4 worm cellular contexts compared by ENCODE assay signal in the genomic region with DNA sequence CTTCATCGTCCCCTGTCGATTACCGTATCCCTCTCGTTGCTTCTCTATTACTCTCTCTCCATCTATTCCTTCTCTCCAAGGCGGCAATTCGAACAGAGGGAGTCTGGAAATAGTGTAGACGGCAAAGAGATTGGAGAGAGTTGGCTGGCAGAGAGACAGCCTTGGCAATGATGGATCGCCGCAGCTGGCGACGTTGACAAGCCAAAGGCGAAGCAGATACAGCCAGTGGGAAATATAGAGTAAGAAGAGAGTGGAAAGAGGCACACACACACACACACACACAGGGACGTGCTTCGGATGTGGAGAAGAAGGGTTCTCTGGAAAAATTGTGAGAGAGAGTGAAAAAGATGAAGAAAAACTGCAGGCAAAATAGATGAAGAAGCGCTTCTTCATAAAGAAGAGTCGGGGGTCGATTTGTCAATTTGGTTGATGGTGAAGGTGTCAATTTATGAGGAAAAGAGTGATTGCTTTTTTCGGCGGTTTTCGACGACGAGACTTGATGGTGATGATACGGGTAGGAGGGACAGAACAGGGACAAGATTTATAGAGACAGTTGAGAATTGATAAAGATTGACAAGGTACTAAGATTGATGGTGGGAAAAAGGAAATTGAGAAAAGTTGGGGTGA.
TF ChIP-seq lines count a peak whose summit lies in the region.

No protein-coding gene starts in this region.

TF ChIP-seq in whole organism, L2 larva, 48 proteins besides CTCF, POLR2A, EP300 and RAD21 (continues in another document):
- TF ChIP-seq nhr-237 (tag; optimal IDR thresholded peaks at IDR 0.05; lab: Kevin White, UChicago) (no peak), skn-1 (tag; optimal IDR thresholded peaks at IDR 0.05; lab: Kevin White, UChicago) (no peak), nhr-23 (tag; optimal IDR thresholded peaks at IDR 0.05; lab: Kevin White, UChicago) (no peak), egl-27 (tag; optimal IDR thresholded peaks at IDR 0.05; lab: Kevin White, UChicago) (peak; percentile 60), nhr-6 (tag; optimal IDR thresholded peaks at IDR 0.05; lab: Kevin White, UChicago) (peak; percentile 21), mdl-1 (tag; optimal IDR thresholded peaks at IDR 0.05; lab: Kevin White, UChicago) (peak in 1 of 2 experiments; percentile 4), ZK546.5 (tag; optimal IDR thresholded peaks at IDR 0.05; lab: Kevin White, UChicago) (no peak), aly-2 (tag; optimal IDR thresholded peaks at IDR 0.05; lab: Kevin White, UChicago) (no peak), nhr-21 (tag; optimal IDR thresholded peaks at IDR 0.05; lab: Kevin White, UChicago) (peak; percentile 76), nhr-129 (tag; optimal IDR thresholded peaks at IDR 0.05; lab: Kevin White, UChicago) (peak; percentile 85), snpc-4 (tag; optimal IDR thresholded peaks at IDR 0.05; lab: Kevin White, UChicago) (no peak), zag-1 (tag; optimal IDR thresholded peaks at IDR 0.05; lab: Kevin White, UChicago) (peak; percentile 43), fos-1 (tag; optimal IDR thresholded peaks at IDR 0.05; lab: Kevin White, UChicago) (peak; percentile 43), nhr-12 (tag; optimal IDR thresholded peaks at IDR 0.05; lab: Kevin White, UChicago) (no peak), mbf-1 (tag; optimal IDR thresholded peaks at IDR 0.05; lab: Kevin White, UChicago) (no peak), ceh-82 (tag; optimal IDR thresholded peaks at IDR 0.05; lab: Kevin White, UChicago) (no peak), elt-1 (tag; optimal IDR thresholded peaks at IDR 0.05; lab: Kevin White, UChicago) (no peak), lin-39 (tag; optimal IDR thresholded peaks at IDR 0.05; lab: Kevin White, UChicago) (peak; percentile 82), ama-1 (optimal IDR thresholded peaks at IDR 0.05; lab: Kevin White, UChicago) (peak; percentile 44), unc-39 (tag; optimal IDR thresholded peaks at IDR 0.05; lab: Kevin White, UChicago) (no peak), nhr-10 (tag; optimal IDR thresholded peaks at IDR 0.05; lab: Kevin White, UChicago) (no peak), crh-2 (tag; optimal IDR thresholded peaks at IDR 0.05; lab: Kevin White, UChicago) (peak; percentile 72)

TF ChIP-seq in whole organism, L4 larva, 104 proteins besides CTCF, POLR2A, EP300 and RAD21 (continues in another document):
- TF ChIP-seq nhr-28 (tag; optimal IDR thresholded peaks at IDR 0.05; lab: Kevin White, UChicago) (peak; percentile 64), spr-1 (tag; optimal IDR thresholded peaks at IDR 0.05; lab: Kevin White, UChicago) (peak; percentile 18), nhr-111 (GFP tag; optimal IDR thresholded peaks at IDR 0.05; lab: Kevin White, UChicago) (no peak), lin-39 (tag; optimal IDR thresholded peaks at IDR 0.05; lab: Kevin White, UChicago) (peak; percentile 89), hif-1 (tag; optimal IDR thresholded peaks at IDR 0.05; lab: Kevin White, UChicago) (peak in 1 of 2 experiments; percentile 71), zfp-2 (tag; optimal IDR thresholded peaks at IDR 0.05; lab: Kevin White, UChicago) (no peak), aha-1 (tag; lab: Kevin White, UChicago) (peak; percentile 88), F37D6.2 (tag; optimal IDR thresholded peaks at IDR 0.05; lab: Kevin White, UChicago) (peak; percentile 50), mes-2 (tag; optimal IDR thresholded peaks at IDR 0.05; lab: Kevin White, UChicago; ENCODE audit: poor library complexity, severe bottlenecking) (peak; percentile 23), jun-1 (tag; optimal IDR thresholded peaks at IDR 0.05; lab: Kevin White, UChicago) (no peak), F26F4.8 (GFP tag; conservative IDR thresholded peaks at IDR 0.05; lab: Robert Waterston, UW) (0 out of 2 replicates have a peak, but pooled peaks have one; percentile 3), madf-5 (GFP tag; IDR thresholded peaks at IDR 0.05; lab: Robert Waterston, UW) (0 out of 4 replicates have a peak, but pooled peaks of 1 of the 2 experiments have one; percentile 60), fkh-10 (GFP tag; optimal IDR thresholded peaks at IDR 0.05; lab: Kevin White, UChicago) (peak; percentile 11), vab-7 (GFP tag; IDR thresholded peaks at IDR 0.05; lab: Robert Waterston, UW) (peak; percentile 40; the same call in 1 of the 2 replicates), mep-1 (tag; optimal IDR thresholded peaks at IDR 0.05; lab: Kevin White, UChicago) (peak; percentile 76), cey-2 (tag; optimal IDR thresholded peaks at IDR 0.05; lab: Kevin White, UChicago; ENCODE audit: borderline replicate concordance, insufficient read depth) (no peak), zag-1 (tag; optimal IDR thresholded peaks at IDR 0.05; lab: Kevin White, UChicago) (no peak), unc-62 (GFP tag; optimal IDR thresholded peaks at IDR 0.05 in 1 of 2; lab: Kevin White, UChicago) (peak in 1 of 2 experiments; percentile 100), unc-62 (tag; optimal IDR thresholded peaks at IDR 0.05; lab: Kevin White, UChicago) (peak; percentile 100), dve-1 (tag; optimal IDR thresholded peaks at IDR 0.05; lab: Kevin White, UChicago; ENCODE audit: insufficient read depth) (peak; percentile 14)

TF ChIP-seq in whole organism, late embryonic, 69 proteins besides CTCF, POLR2A, EP300 and RAD21 (continues in another document):
- TF ChIP-seq ceh-34 (tag; optimal IDR thresholded peaks at IDR 0.05; lab: Kevin White, UChicago) (peak; percentile 50), ahr-1 (tag; optimal IDR thresholded peaks at IDR 0.05; lab: Kevin White, UChicago) (no peak), hlh-15 (tag; optimal IDR thresholded peaks at IDR 0.05; lab: Kevin White, UChicago) (no peak), ref-2 (tag; optimal IDR thresholded peaks at IDR 0.05; lab: Kevin White, UChicago) (peak; percentile 51), fkh-6 (tag; optimal IDR thresholded peaks at IDR 0.05; lab: Kevin White, UChicago) (no peak), nfya-1 (tag; optimal IDR thresholded peaks at IDR 0.05; lab: Kevin White, UChicago) (peak; percentile 74), ztf-16 (tag; optimal IDR thresholded peaks at IDR 0.05; lab: Kevin White, UChicago) (no peak), ceh-31 (tag; optimal IDR thresholded peaks at IDR 0.05; lab: Kevin White, UChicago) (peak; percentile 70), rnt-1 (tag; optimal IDR thresholded peaks at IDR 0.05; lab: Kevin White, UChicago) (peak; percentile 82), hlh-6 (tag; optimal IDR thresholded peaks at IDR 0.05; lab: Kevin White, UChicago) (peak; percentile 54), unc-55 (GFP tag; optimal IDR thresholded peaks at IDR 0.05; lab: Kevin White, UChicago) (peak; percentile 100), syd-9 (tag; optimal IDR thresholded peaks at IDR 0.05; lab: Kevin White, UChicago) (peak; percentile 0), pha-4 (tag; optimal IDR thresholded peaks at IDR 0.05; lab: Kevin White, UChicago) (no peak), unc-42 (tag; optimal IDR thresholded peaks at IDR 0.05; lab: Kevin White, UChicago) (peak; percentile 9), dve-1 (tag; optimal IDR thresholded peaks at IDR 0.05; lab: Kevin White, UChicago) (no peak), eyg-1 (tag; optimal IDR thresholded peaks at IDR 0.05; lab: Kevin White, UChicago) (no peak), ceh-45 (GFP tag; IDR thresholded peaks at IDR 0.05; lab: Robert Waterston, UW) (peak; percentile 51; the same call in 1 of the 2 replicates), dmd-4 (tag; optimal IDR thresholded peaks at IDR 0.05; lab: Kevin White, UChicago; ENCODE audit: borderline replicate concordance) (peak; percentile 38), zip-5 (tag; optimal IDR thresholded peaks at IDR 0.05; lab: Kevin White, UChicago) (no peak), ceh-2 (tag; optimal IDR thresholded peaks at IDR 0.05; lab: Kevin White, UChicago) (peak; percentile 41), T23F11.4 (GFP tag; optimal IDR thresholded peaks at IDR 0.05; lab: Kevin White, UChicago) (peak; percentile 6), odd-2 (tag; optimal IDR thresholded peaks at IDR 0.05; lab: Kevin White, UChicago) (no peak)

TF ChIP-seq in whole organism, mixed stage, embryonic, 35 proteins besides CTCF, POLR2A, EP300 and RAD21 (continues in another document):
- TF ChIP-seq unc-39 (tag; optimal IDR thresholded peaks at IDR 0.05; lab: Kevin White, UChicago): no peak
- TF ChIP-seq cnd-1 (tag; optimal IDR thresholded peaks at IDR 0.05; lab: Kevin White, UChicago): peak; percentile 50
- no peak for TF ChIP-seq mep-1 (tag; optimal IDR thresholded peaks at IDR 0.05; lab: Kevin White, UChicago)
- peak; percentile 40 for TF ChIP-seq lin-32 (GFP tag; optimal IDR thresholded peaks at IDR 0.05; lab: Kevin White, UChicago)
- TF ChIP-seq elt-1 (tag; optimal IDR thresholded peaks at IDR 0.05; lab: Kevin White, UChicago; ENCODE audit: borderline replicate concordance, insufficient read depth): no peak
- TF ChIP-seq mab-5 (tag; optimal IDR thresholded peaks at IDR 0.05; lab: Kevin White, UChicago): peak; percentile 32
- TF ChIP-seq snpc-4 (tag; optimal IDR thresholded peaks at IDR 0.05; lab: Kevin White, UChicago): no peak
- TF ChIP-seq nhr-28 (tag; optimal IDR thresholded peaks at IDR 0.05; lab: Kevin White, UChicago): no peak
- TF ChIP-seq pha-4 (tag; optimal IDR thresholded peaks at IDR 0.05; lab: Kevin White, UChicago): no peak
- peak; percentile 7 for TF ChIP-seq nhr-2 (tag; optimal IDR thresholded peaks at IDR 0.05; lab: Kevin White, UChicago)
- no peak for TF ChIP-seq tbx-8 (GFP tag; optimal IDR thresholded peaks at IDR 0.05; lab: Kevin White, UChicago)
- TF ChIP-seq mls-2 (tag; optimal IDR thresholded peaks at IDR 0.05; lab: Kevin White, UChicago): peak; percentile 46
- TF ChIP-seq unc-62 (GFP tag; optimal IDR thresholded peaks at IDR 0.05; lab: Kevin White, UChicago): peak; percentile 100
- TF ChIP-seq ces-1 (GFP tag; optimal IDR thresholded peaks at IDR 0.05; lab: Kevin White, UChicago): peak; percentile 16
- peak; percentile 58 for TF ChIP-seq sptf-1 (tag; optimal IDR thresholded peaks at IDR 0.05; lab: Kevin White, UChicago)
- TF ChIP-seq nhr-237 (tag; optimal IDR thresholded peaks at IDR 0.05; lab: Kevin White, UChicago): no peak
- TF ChIP-seq zip-8 (tag; optimal IDR thresholded peaks at IDR 0.05; lab: Kevin White, UChicago): no peak
- no peak for TF ChIP-seq nhr-76 (tag; optimal IDR thresholded peaks at IDR 0.05; lab: Kevin White, UChicago)
- TF ChIP-seq bed-3 (GFP tag; optimal IDR thresholded peaks at IDR 0.05; lab: Kevin White, UChicago): no peak
- no peak for TF ChIP-seq ztf-11 (tag; optimal IDR thresholded peaks at IDR 0.05; lab: Kevin White, UChicago)
- TF ChIP-seq unc-120 (tag; optimal IDR thresholded peaks at IDR 0.05; lab: Kevin White, UChicago; ENCODE audit: poor library complexity, severe bottlenecking): peak; percentile 92
- peak; percentile 13 for TF ChIP-seq lin-13 (tag; optimal IDR thresholded peaks at IDR 0.05; lab: Kevin White, UChicago)
- TF ChIP-seq nhr-12 (tag; optimal IDR thresholded peaks at IDR 0.05; lab: Kevin White, UChicago): no peak
- no peak for TF ChIP-seq ceh-83 (GFP tag; optimal IDR thresholded peaks at IDR 0.05; lab: Kevin White, UChicago)
- TF ChIP-seq M03D4.4 (tag; optimal IDR thresholded peaks at IDR 0.05; lab: Kevin White, UChicago): peak; percentile 31
- TF ChIP-seq drap-1 (GFP tag; optimal IDR thresholded peaks at IDR 0.05; lab: Kevin White, UChicago): peak; percentile 55
- TF ChIP-seq ceh-43 (GFP tag; optimal IDR thresholded peaks at IDR 0.05; lab: Kevin White, UChicago): no peak
